Worm (Caenorhabditis elegans) whole organism, L1 larva: ENCODE measurements around the gene aco-2.

Experiments
- C16A3.4 ChIP-seq: fragments of 150-350 bp; optimal IDR thresholded peaks from 2 replicates; lab custom pipeline; 2014; ENCODE audit warnings: missing biosample characterization, missing genetic modification characterization
- C34B4.2 ChIP-seq: sonication (generic microtip); optimal IDR thresholded peaks from 2 replicates; lab custom pipeline; 2017; ENCODE audit warnings: mild to moderate bottlenecking, missing genetic modification characterization, missing compliant biosample characterization
- aha-1 ChIP-seq: fragments of 150-350 bp; optimal IDR thresholded peaks from 2 replicates; lab custom pipeline; 2014; ENCODE audit warnings: missing biosample characterization, missing genetic modification characterization
- aly-2 ChIP-seq: fragments of 150-350 bp; optimal IDR thresholded peaks from 2 replicates; lab custom pipeline; 2014; ENCODE audit warnings: missing biosample characterization, missing genetic modification characterization
- ama-1 ChIP-seq: fragments of 150-350 bp; optimal IDR thresholded peaks from 2 replicates; lab custom pipeline; 2014
- blmp-1 ChIP-seq: fragments of 150-350 bp; optimal IDR thresholded peaks from 2 replicates; lab custom pipeline; 2014; ENCODE audit warnings: missing biosample characterization, missing genetic modification characterization
- ceh-63 ChIP-seq: fragments of 200-800 bp; sonication (Bioruptor generic); optimal IDR thresholded peaks from 2 replicates; lab custom pipeline; 2018; ENCODE audit warnings: mild to moderate bottlenecking, missing genetic modification characterization, missing compliant biosample characterization
- ceh-8 ChIP-seq: fragments of 200-800 bp; sonication (Bioruptor generic); optimal IDR thresholded peaks from 2 replicates; lab custom pipeline; 2018; ENCODE audit warnings: mild to moderate bottlenecking, missing genetic modification characterization, moderate library complexity, missing compliant biosample characterization
- ceh-82 ChIP-seq, 3 experiments: fragments of 150-350 bp in 1 of 3; sonication (generic microtip) in 2 of 3; optimal IDR thresholded peaks; 2 replicates each; lab custom pipeline; 2014 to 2017; ENCODE audit warnings: missing biosample characterization in 3 of 3, missing genetic modification characterization in 3 of 3
- ceh-90 ChIP-seq: sonication (generic microtip); optimal IDR thresholded peaks from 2 replicates; lab custom pipeline; 2016; ENCODE audit warnings: missing genetic modification characterization, missing compliant biosample characterization
- dpl-1 ChIP-seq, 3 experiments: fragments of 150-350 bp in 2 of 3; sonication (generic microtip) in 1 of 3; optimal IDR thresholded peaks; 2 replicates each; lab custom pipeline; 2014 to 2017; ENCODE audit warnings: missing biosample characterization in 3 of 3, missing genetic modification characterization in 3 of 3, missing genetic modification reagents in 3 of 3
- ets-5 ChIP-seq: fragments of 200-800 bp; sonication (Bioruptor generic); IDR thresholded peaks from 2 replicates; pipeline ENCODE4 v1.3.6; 2022; ENCODE audit warnings: missing genetic modification characterization, missing compliant biosample characterization
- fkh-10 ChIP-seq: sonication (generic microtip); optimal IDR thresholded peaks from 2 replicates; lab custom pipeline; 2017; ENCODE audit warnings: missing biosample characterization, missing genetic modification reagents, missing genetic modification characterization
- fkh-8 ChIP-seq: sonication (generic microtip); optimal IDR thresholded peaks from 2 replicates; lab custom pipeline; 2016; ENCODE audit warnings: mild to moderate bottlenecking, missing genetic modification characterization, missing compliant biosample characterization
- grh-1 ChIP-seq: fragments of 200-800 bp; sonication (Bioruptor generic); IDR thresholded peaks from 2 replicates; pipeline ENCODE4 v1.3.6; 2022; ENCODE audit warnings: missing genetic modification reagents, missing genetic modification characterization, missing compliant biosample characterization
- irx-1 ChIP-seq: sonication (generic microtip); optimal IDR thresholded peaks from 2 replicates; lab custom pipeline; 2016; ENCODE audit warnings: missing genetic modification characterization, missing compliant biosample characterization
- isw-1 ChIP-seq: fragments of 200-800 bp; sonication (Bioruptor generic); IDR thresholded peaks from 2 replicates; pipeline ENCODE4 v1.3.6; 2022; ENCODE audit warnings: missing genetic modification characterization, missing compliant biosample characterization
- jun-1 ChIP-seq: fragments of 150-350 bp; optimal IDR thresholded peaks from 2 replicates; lab custom pipeline; 2014; ENCODE audit warnings: missing biosample characterization, missing genetic modification reagents, missing genetic modification characterization
- mab-9 ChIP-seq: fragments of 200-800 bp; sonication (Bioruptor generic); IDR thresholded peaks from 2 replicates; pipeline ENCODE4 v1.3.6; 2022; ENCODE audit warnings: missing genetic modification reagents, missing genetic modification characterization, missing compliant biosample characterization
- mdl-1 ChIP-seq, 2 experiments: fragments of 150-350 bp; optimal IDR thresholded peaks; 2 replicates each; lab custom pipeline; 2014 to 2017; ENCODE audit warnings: missing biosample characterization in 2 of 2, missing genetic modification characterization in 2 of 2, inconsistent platforms in 1 of 2
- nhr-12 ChIP-seq: sonication (generic microtip); optimal IDR thresholded peaks from 2 replicates; lab custom pipeline; 2017; ENCODE audit warnings: missing biosample characterization, missing genetic modification characterization
- nhr-20 ChIP-seq: sonication (generic microtip); optimal IDR thresholded peaks from 2 replicates; lab custom pipeline; 2016; ENCODE audit warnings: mild to moderate bottlenecking, missing genetic modification characterization, missing compliant biosample characterization
- nhr-237 ChIP-seq: fragments of 150-350 bp; optimal IDR thresholded peaks from 2 replicates; lab custom pipeline; 2014; ENCODE audit warnings: missing biosample characterization, missing genetic modification characterization
- nhr-71 ChIP-seq: sonication (generic microtip); optimal IDR thresholded peaks from 2 replicates; lab custom pipeline; 2016; ENCODE audit warnings: mild to moderate bottlenecking, missing genetic modification characterization, moderate library complexity, missing compliant biosample characterization
- nhr-77 ChIP-seq: fragments of 150-350 bp; optimal IDR thresholded peaks from 2 replicates; lab custom pipeline; 2014; ENCODE audit warnings: missing biosample characterization, missing genetic modification characterization
- pag-3 ChIP-seq: sonication (generic microtip); optimal IDR thresholded peaks from 2 replicates; lab custom pipeline; 2017; ENCODE audit warnings: missing genetic modification characterization, mild to moderate bottlenecking, missing compliant biosample characterization, antibody characterized with exemption, borderline replicate concordance; ENCODE audit not compliant: insufficient read depth
- pax-3 ChIP-seq: fragments of 200-800 bp; sonication (Bioruptor generic); optimal IDR thresholded peaks from 2 replicates; lab custom pipeline; 2018; ENCODE audit warnings: mild to moderate bottlenecking, missing genetic modification characterization, moderate library complexity, missing compliant biosample characterization
- pqm-1 ChIP-seq: sonication (generic microtip); optimal IDR thresholded peaks from 3 replicates; lab custom pipeline; 2017; ENCODE audit warnings: missing biosample characterization, missing genetic modification characterization
- rnt-1 ChIP-seq: sonication (generic microtip); optimal IDR thresholded peaks from 2 replicates; lab custom pipeline; 2016; ENCODE audit warnings: mild to moderate bottlenecking, missing genetic modification characterization, moderate library complexity, missing compliant biosample characterization
- sox-4 ChIP-seq: sonication (generic microtip); optimal IDR thresholded peaks from 2 replicates; lab custom pipeline; 2016; ENCODE audit warnings: missing genetic modification characterization, missing compliant biosample characterization
- swsn-7 ChIP-seq: sonication (generic microtip); optimal IDR thresholded peaks from 2 replicates; lab custom pipeline; 2016; ENCODE audit warnings: missing genetic modification characterization, missing compliant biosample characterization
- tlp-1 ChIP-seq: fragments of 150-350 bp; optimal IDR thresholded peaks from 2 replicates; lab custom pipeline; 2014; ENCODE audit warnings: missing biosample characterization, missing genetic modification characterization
- unc-30 ChIP-seq: sonication (generic microtip); optimal IDR thresholded peaks from 2 replicates; lab custom pipeline; 2017; ENCODE audit warnings: missing biosample characterization, missing genetic modification characterization
- unc-62 ChIP-seq: fragments of 150-350 bp; optimal IDR thresholded peaks from 2 replicates; lab custom pipeline; 2014; ENCODE audit warnings: missing biosample characterization, missing genetic modification reagents, missing genetic modification characterization
- vab-15 ChIP-seq: sonication (generic microtip); optimal IDR thresholded peaks from 2 replicates; lab custom pipeline; 2017; ENCODE audit warnings: missing genotype, mild to moderate bottlenecking, missing genetic modification characterization, missing compliant biosample characterization
- xbp-1 ChIP-seq: sonication (generic microtip); optimal IDR thresholded peaks from 2 replicates; lab custom pipeline; 2016; ENCODE audit warnings: missing genetic modification characterization, missing compliant biosample characterization

aco-2 gene

ce11 chrIII:7973201-7973767, at the start of gene aco-2, which contains the start of gene eef-1B.1 (continued):
- peak; percentile 43 for TF ChIP-seq fkh-10 (GFP tag; lab: Kevin White, UChicago)
- no peak for TF ChIP-seq tlp-1 (tag; lab: Kevin White, UChicago)
- TF ChIP-seq aha-1 (tag; lab: Kevin White, UChicago) = peak; percentile 62
- peak in 1 of 2 experiments; percentile 93 for TF ChIP-seq mdl-1 (tag; optimal IDR thresholded peaks at IDR 0.05; lab: Kevin White, UChicago)
- TF ChIP-seq mab-9 (GFP tag; lab: Robert Waterston, UW) = peak; percentile 90
- peak; percentile 53 for TF ChIP-seq ama-1
- TF ChIP-seq irx-1 (tag; lab: Kevin White, UChicago) = peak; percentile 78
- TF ChIP-seq sox-4 (tag; lab: Kevin White, UChicago) = peak; percentile 70
- TF ChIP-seq nhr-12 (tag; lab: Kevin White, UChicago) = no peak
- no peak for TF ChIP-seq unc-30 (tag; lab: Kevin White, UChicago)
- peak; percentile 96 for TF ChIP-seq nhr-71 (tag; lab: Kevin White, UChicago)
- peak; percentile 89 for TF ChIP-seq fkh-8 (tag; lab: Kevin White, UChicago)
- peak; percentile 78 for TF ChIP-seq pax-3 (tag; lab: Kevin White, UChicago)
- TF ChIP-seq isw-1 = peak; percentile 89
- no peak for TF ChIP-seq unc-62 (GFP tag; lab: Kevin White, UChicago)
- TF ChIP-seq ceh-8 (GFP tag; lab: Kevin White, UChicago) = peak; percentile 64
- peak; percentile 92 for TF ChIP-seq xbp-1 (tag; lab: Kevin White, UChicago)
- peak; percentile 38 for TF ChIP-seq aly-2
- peak; percentile 97 for TF ChIP-seq nhr-20 (tag; lab: Kevin White, UChicago)
- peak; percentile 88 for TF ChIP-seq grh-1 (GFP tag; lab: Robert Waterston, UW)
- TF ChIP-seq ceh-82 (tag; optimal IDR thresholded peaks at IDR 0.05; lab: Kevin White, UChicago) = peak; percentile 88 to 95 (median 91)
- TF ChIP-seq C34B4.2 (tag; lab: Kevin White, UChicago) = no peak
- TF ChIP-seq vab-15 (tag; lab: Kevin White, UChicago) = peak; percentile 33
- TF ChIP-seq dpl-1 (GFP tag; optimal IDR thresholded peaks at IDR 0.05; lab: Kevin White, UChicago) = peak; percentile 87 to 90 (median 88)
- TF ChIP-seq swsn-7 (tag; lab: Kevin White, UChicago) = peak; percentile 95
- TF ChIP-seq C16A3.4 = peak; percentile 96
- peak; percentile 89 for TF ChIP-seq jun-1 (tag; lab: Kevin White, UChicago)
- no peak for TF ChIP-seq pqm-1 (tag; lab: Kevin White, UChicago)
- TF ChIP-seq ceh-63 (GFP tag; lab: Kevin White, UChicago) = no peak
- peak; percentile 39 for TF ChIP-seq nhr-237 (tag; lab: Kevin White, UChicago)
- peak; percentile 87 for TF ChIP-seq nhr-77 (tag; lab: Kevin White, UChicago)
- TF ChIP-seq ets-5 (GFP tag; lab: Robert Waterston, UW) = no peak
- peak; percentile 95 for TF ChIP-seq rnt-1 (tag; lab: Kevin White, UChicago)

ce11 chrIII:7924821-7925220, 48.7 kb upstream of the aco-2 start, which contains the start of gene tag-250:
tag-250 (minus strand) TSS chrIII:7924921.
- no peak for TF ChIP-seq pag-3 (tag; lab: Kevin White, UChicago)
- TF ChIP-seq ceh-90 (tag; lab: Kevin White, UChicago) = no peak

ce11 chrIII:7925968-7926367, 47.5 kb upstream of the aco-2 start:
- no peak for TF ChIP-seq swsn-7 (tag; lab: Kevin White, UChicago)
- TF ChIP-seq dpl-1 (GFP tag; optimal IDR thresholded peaks at IDR 0.05; lab: Kevin White, UChicago) = no peak
- peak; percentile 27 for TF ChIP-seq blmp-1 (tag; lab: Kevin White, UChicago)
